Worm (Caenorhabditis elegans) whole organism, late embryonic: ENCODE data around the gene pri-1.

Source experiments
- C08G9.2 ChIP-seq: sonication (generic microtip); optimal IDR thresholded peaks from 2 replicates; lab custom pipeline; 2016; ENCODE audit warnings: mild to moderate bottlenecking, missing genetic modification characterization, moderate library complexity, missing compliant biosample characterization
- C38D4.7 ChIP-seq: fragments of 200-800 bp; sonication (Bioruptor generic); optimal IDR thresholded peaks from 2 replicates; lab custom pipeline; 2018; ENCODE audit warnings: mild to moderate bottlenecking, missing genetic modification characterization, moderate library complexity, missing compliant biosample characterization
- F13H6.1 ChIP-seq: sonication (generic microtip); optimal IDR thresholded peaks from 2 replicates; lab custom pipeline; 2016; ENCODE audit warnings: missing genetic modification characterization, missing compliant biosample characterization
- K09A11.1 ChIP-seq: sonication (generic microtip); optimal IDR thresholded peaks from 2 replicates; lab custom pipeline; 2017; ENCODE audit warnings: antibody characterized with exemption, mild to moderate bottlenecking, missing genetic modification characterization, missing compliant biosample characterization; ENCODE audit not compliant: insufficient read depth
- T23F11.4 ChIP-seq: fragments of 200-800 bp; sonication (Bioruptor generic); optimal IDR thresholded peaks from 2 replicates; lab custom pipeline; 2018; ENCODE audit warnings: mild to moderate bottlenecking, missing genetic modification characterization, missing compliant biosample characterization
- ama-1 ChIP-seq: fragments of 150-350 bp; optimal IDR thresholded peaks from 2 replicates; lab custom pipeline; 2014
- ceh-14 ChIP-seq: sonication (generic microtip); optimal IDR thresholded peaks from 2 replicates; lab custom pipeline; 2016; ENCODE audit warnings: missing genotype, missing genetic modification characterization, missing compliant biosample characterization
- ceh-30 ChIP-seq: fragments of 150-350 bp; optimal IDR thresholded peaks from 2 replicates; lab custom pipeline; 2014; ENCODE audit warnings: missing biosample characterization, missing genetic modification characterization
- ceh-31 ChIP-seq: sonication (generic microtip); optimal IDR thresholded peaks from 2 replicates; lab custom pipeline; 2016; ENCODE audit warnings: missing genetic modification characterization, missing compliant biosample characterization
- ceh-34 ChIP-seq: sonication (generic microtip); optimal IDR thresholded peaks from 2 replicates; lab custom pipeline; 2016; ENCODE audit warnings: mild to moderate bottlenecking, missing genetic modification characterization, missing compliant biosample characterization
- ceh-48 ChIP-seq: sonication (generic microtip); optimal IDR thresholded peaks from 2 replicates; lab custom pipeline; 2016; ENCODE audit warnings: missing genetic modification characterization, inconsistent platforms, missing compliant biosample characterization
- ceh-6 ChIP-seq: fragments of 200-800 bp; sonication (Bioruptor generic); optimal IDR thresholded peaks from 2 replicates; lab custom pipeline; 2018; ENCODE audit warnings: mild to moderate bottlenecking, missing genetic modification characterization, missing compliant biosample characterization
- dmd-4 ChIP-seq: sonication (generic microtip); optimal IDR thresholded peaks from 2 replicates; lab custom pipeline; 2016; ENCODE audit warnings: borderline replicate concordance, missing genetic modification characterization, missing compliant biosample characterization
- elt-2 ChIP-seq: sonication (generic microtip); optimal IDR thresholded peaks from 2 replicates; lab custom pipeline; 2016; ENCODE audit warnings: missing genetic modification reagents, missing genetic modification characterization, missing compliant biosample characterization
- elt-4 ChIP-seq: sonication (generic microtip); optimal IDR thresholded peaks from 2 replicates; lab custom pipeline; 2016; ENCODE audit warnings: missing genetic modification characterization, missing compliant biosample characterization
- ets-4 ChIP-seq: sonication (generic microtip); optimal IDR thresholded peaks from 2 replicates; lab custom pipeline; 2016; ENCODE audit warnings: missing genetic modification characterization, missing compliant biosample characterization
- eyg-1 ChIP-seq: sonication (generic microtip); optimal IDR thresholded peaks from 2 replicates; lab custom pipeline; 2016; ENCODE audit warnings: missing genotype, missing genetic modification characterization, missing compliant biosample characterization
- fax-1 ChIP-seq: sonication (generic microtip); optimal IDR thresholded peaks from 2 replicates; lab custom pipeline; 2016; ENCODE audit warnings: missing genotype, missing genetic modification characterization, missing compliant biosample characterization
- fkh-10 ChIP-seq: fragments of 150-350 bp; optimal IDR thresholded peaks from 2 replicates; lab custom pipeline; 2014; ENCODE audit warnings: missing biosample characterization, missing genetic modification reagents, missing genetic modification characterization
- hlh-13 ChIP-seq: fragments of 200-800 bp; sonication (Bioruptor generic); optimal IDR thresholded peaks from 2 replicates; lab custom pipeline; 2018; ENCODE audit warnings: mild to moderate bottlenecking, missing genetic modification characterization, missing compliant biosample characterization
- hlh-30 ChIP-seq: sonication (generic microtip); optimal IDR thresholded peaks from 2 replicates; lab custom pipeline; 2017; ENCODE audit warnings: antibody characterized with exemption, missing genetic modification characterization, missing compliant biosample characterization; ENCODE audit not compliant: insufficient read depth
- hlh-6 ChIP-seq: sonication (generic microtip); optimal IDR thresholded peaks from 2 replicates; lab custom pipeline; 2016; ENCODE audit warnings: missing genotype, missing genetic modification characterization, missing compliant biosample characterization
- hlh-8 ChIP-seq: sonication (generic microtip); optimal IDR thresholded peaks from 2 replicates; lab custom pipeline; 2016; ENCODE audit warnings: missing genotype, missing genetic modification characterization, missing compliant biosample characterization
- lim-6 ChIP-seq: sonication (generic microtip); optimal IDR thresholded peaks from 2 replicates; lab custom pipeline; 2016; ENCODE audit warnings: missing genetic modification characterization, missing compliant biosample characterization
- lin-11 ChIP-seq: fragments of 200-800 bp; sonication (Bioruptor generic); optimal IDR thresholded peaks from 2 replicates; lab custom pipeline; 2018; ENCODE audit warnings: mild to moderate bottlenecking, missing genetic modification characterization, missing compliant biosample characterization
- nfya-1 ChIP-seq: sonication (generic microtip); optimal IDR thresholded peaks from 2 replicates; lab custom pipeline; 2017; ENCODE audit warnings: missing genetic modification characterization, mild to moderate bottlenecking, missing compliant biosample characterization, antibody characterized with exemption, moderate library complexity
- nhr-232 ChIP-seq: sonication (generic microtip); optimal IDR thresholded peaks from 2 replicates; lab custom pipeline; 2016; ENCODE audit warnings: missing genetic modification characterization, missing compliant biosample characterization
- odd-2 ChIP-seq: sonication (generic microtip); optimal IDR thresholded peaks from 2 replicates; lab custom pipeline; 2017; ENCODE audit warnings: antibody characterized with exemption, mild to moderate bottlenecking, missing genetic modification characterization, missing compliant biosample characterization
- pqm-1 ChIP-seq: sonication (generic microtip); optimal IDR thresholded peaks from 2 replicates; lab custom pipeline; 2016; ENCODE audit warnings: missing genetic modification characterization, missing compliant biosample characterization
- ref-2 ChIP-seq: sonication (generic microtip); optimal IDR thresholded peaks from 2 replicates; lab custom pipeline; 2016; ENCODE audit warnings: missing genetic modification characterization, missing compliant biosample characterization
- rnt-1 ChIP-seq: sonication (generic microtip); optimal IDR thresholded peaks from 2 replicates; lab custom pipeline; 2016; ENCODE audit warnings: missing genetic modification characterization, missing compliant biosample characterization
- syd-9 ChIP-seq: sonication (generic microtip); optimal IDR thresholded peaks from 2 replicates; lab custom pipeline; 2016; ENCODE audit warnings: mild to moderate bottlenecking, missing genetic modification characterization, moderate library complexity, missing compliant biosample characterization
- tbx-2 ChIP-seq: sonication (generic microtip); optimal IDR thresholded peaks from 2 replicates; lab custom pipeline; 2016; ENCODE audit warnings: missing genetic modification characterization, missing compliant biosample characterization
- tbx-7 ChIP-seq: sonication (generic microtip); optimal IDR thresholded peaks from 2 replicates; lab custom pipeline; 2016; ENCODE audit warnings: missing genotype, missing genetic modification characterization, missing compliant biosample characterization
- unc-3 ChIP-seq, 2 experiments: fragments of 200-800 bp in 1 of 2; sonication (Bioruptor generic) in 1 of 2; sonication (generic microtip) in 1 of 2; conservative IDR thresholded peaks in 1 of 2; optimal IDR thresholded peaks in 1 of 2; 2 replicates each; pipeline versions ENCODE4 v1.3.6 to Lab custom; 2016 to 2022; ENCODE audit warnings: missing compliant biosample characterization in 2 of 2, missing genetic modification characterization in 2 of 2, missing genetic modification reagents in 1 of 2
- unc-42 ChIP-seq: sonication (generic microtip); optimal IDR thresholded peaks from 2 replicates; lab custom pipeline; 2016; ENCODE audit warnings: missing genotype, missing genetic modification characterization, missing compliant biosample characterization
- unc-86 ChIP-seq: sonication (generic microtip); optimal IDR thresholded peaks from 2 replicates; lab custom pipeline; 2016; ENCODE audit warnings: missing genetic modification characterization, missing compliant biosample characterization
- ztf-16 ChIP-seq: sonication (generic microtip); optimal IDR thresholded peaks from 2 replicates; lab custom pipeline; 2017; ENCODE audit warnings: missing genetic modification characterization, missing compliant biosample characterization

The pri-1 gene

ce11 chrIII:9590212-9590611 lies 23.9 kb downstream of the pri-1 start:
- peak; percentile 90 for TF ChIP-seq elt-2 (tag; lab: Kevin White, UChicago)
- TF ChIP-seq unc-3 (GFP tag; conservative IDR thresholded peaks at IDR 0.05; lab: Robert Waterston, UW): no peak
- TF ChIP-seq unc-3 (tag; optimal IDR thresholded peaks at IDR 0.05; lab: Kevin White, UChicago): no peak

- TF ChIP-seq syd-9 (tag; lab: Kevin White, UChicago) (no peak), hlh-6 (tag; lab: Kevin White, UChicago) (no peak), pqm-1 (tag; lab: Kevin White, UChicago) (no peak), unc-42 (peak; percentile 91)
- TF ChIP-seq, all 69 proteins: peak for 1
Observed at ce11 chrIII:9585314-9585713, 28.8 kb downstream of the pri-1 start.

- TF ChIP-seq ceh-14 (tag; lab: Kevin White, UChicago) (peak; percentile 13), ceh-31 (tag; lab: Kevin White, UChicago) (no peak), pqm-1 (tag; lab: Kevin White, UChicago) (no peak), unc-42 (peak; percentile 57), syd-9 (tag; lab: Kevin White, UChicago) (no peak), elt-4 (tag; lab: Kevin White, UChicago) (no peak), elt-2 (tag; lab: Kevin White, UChicago) (no peak)
Observed at ce11 chrIII:9583224-9583623, 30.9 kb downstream of the pri-1 start.

DNA sequence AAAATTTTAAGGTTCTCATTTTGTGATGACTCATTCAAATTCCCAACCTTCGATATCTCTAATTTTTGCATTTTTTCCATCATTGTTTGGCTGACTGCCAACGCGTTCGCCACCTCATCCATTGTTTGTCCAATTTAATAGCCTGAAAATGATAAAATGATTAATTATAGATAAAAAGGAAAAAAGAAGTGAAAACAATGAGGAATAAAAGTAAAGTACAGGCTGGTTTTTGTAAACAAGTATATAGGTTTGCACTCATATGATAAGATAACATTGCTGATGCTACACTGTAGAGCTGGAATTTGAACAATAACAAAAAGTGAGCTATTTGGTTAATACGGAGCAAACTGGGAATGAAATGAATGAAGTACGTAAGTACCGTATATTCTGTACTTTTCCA lies 31.8 kb downstream of the pri-1 start, which contains the start of gene C48B4.3:
C48B4.3 (minus strand) TSS at position 149 of the 400 bp plus-strand sequence.
- TF ChIP-seq C38D4.7 (GFP tag; lab: Kevin White, UChicago) (no peak), elt-2 (tag; lab: Kevin White, UChicago) (peak; percentile 16), unc-86 (tag; lab: Kevin White, UChicago) (no peak), fax-1 (no peak)

- TF ChIP-seq C08G9.2 (tag; lab: Kevin White, UChicago): no peak
- TF ChIP-seq rnt-1 (tag; lab: Kevin White, UChicago): no peak
- no peak for TF ChIP-seq ceh-34 (tag; lab: Kevin White, UChicago)
- TF ChIP-seq hlh-30 (tag; lab: Kevin White, UChicago): peak; percentile 84
- TF ChIP-seq ets-4: no peak
- no peak for TF ChIP-seq K09A11.1 (tag; lab: Kevin White, UChicago)
- no peak for TF ChIP-seq tbx-7
- no peak for TF ChIP-seq tbx-2 (tag; lab: Kevin White, UChicago)
Observed at ce11 chrIII:9580039-9580891, 33.8 kb downstream of the pri-1 start, which contains the start of gene ced-7. TSS of gene ced-7 (minus strand) at chrIII:9580089.

- TF ChIP-seq nfya-1 (tag; lab: Kevin White, UChicago): peak; percentile 99
- no peak for TF ChIP-seq lim-6 (tag; lab: Kevin White, UChicago)
Observed at ce11 chrIII:9570869-9571268, 43.2 kb downstream of the pri-1 start.

DNA sequence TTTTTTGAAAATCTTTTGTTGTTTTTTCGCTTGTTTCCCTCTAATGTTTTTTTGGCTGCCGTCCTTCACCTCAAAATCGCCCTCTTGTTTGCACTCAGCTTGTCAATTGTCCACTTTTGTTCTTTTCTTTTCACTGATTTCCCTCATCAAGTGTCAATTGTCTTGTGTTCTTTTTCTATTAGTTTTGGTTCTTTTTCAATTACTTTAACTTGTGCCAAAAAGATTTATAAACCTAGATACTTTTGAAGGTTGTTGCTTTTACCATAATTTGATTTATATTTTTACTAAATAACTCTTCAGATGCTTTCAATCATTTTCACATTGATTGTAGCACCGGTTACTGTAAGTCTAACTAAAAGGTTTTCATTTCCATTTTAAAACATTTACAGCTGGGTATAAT lies 45.6 kb downstream of the pri-1 start, which contains the start of gene C48B4.13:
C48B4.13 (plus strand) TSS at position 301 of the 400 bp plus-strand sequence.
- TF ChIP-seq dmd-4 (tag; lab: Kevin White, UChicago) (no peak), fax-1 (no peak), ama-1 (lab: Kevin White, UChicago) (no peak), F13H6.1 (tag; lab: Kevin White, UChicago) (no peak), ref-2 (tag; lab: Kevin White, UChicago) (no peak), ztf-16 (tag; lab: Kevin White, UChicago) (no peak), ceh-30 (no peak), lin-11 (tag; lab: Kevin White, UChicago) (no peak), odd-2 (tag; lab: Kevin White, UChicago) (no peak), fkh-10 (no peak), nhr-232 (tag; lab: Kevin White, UChicago) (no peak), hlh-13 (GFP tag; lab: Kevin White, UChicago) (no peak), ceh-6 (GFP tag; lab: Kevin White, UChicago) (no peak), ceh-31 (tag; lab: Kevin White, UChicago) (no peak), T23F11.4 (no peak), eyg-1 (tag; lab: Kevin White, UChicago) (no peak), ceh-48 (no peak), hlh-8 (tag; lab: Kevin White, UChicago) (no peak), elt-2 (tag; lab: Kevin White, UChicago) (no peak)
